Worm (Caenorhabditis elegans) whole organism, L1 larva: ENCODE results near the gene M02F4.2.

Source experiments
- C16A3.4 ChIP-seq: fragments of 150-350 bp; optimal IDR thresholded peaks from 2 replicates; lab custom pipeline; 2014; ENCODE audit warnings: missing biosample characterization, missing genetic modification characterization
- ama-1 ChIP-seq: fragments of 150-350 bp; optimal IDR thresholded peaks from 2 replicates; lab custom pipeline; 2014
- efl-3 ChIP-seq: fragments of 200-800 bp; sonication (Bioruptor generic); optimal IDR thresholded peaks from 2 replicates; lab custom pipeline; 2018; ENCODE audit warnings: mild to moderate bottlenecking, missing genetic modification characterization, missing compliant biosample characterization
- egl-27 ChIP-seq, 2 experiments: fragments of 150-350 bp in 1 of 2; sonication (generic microtip); optimal IDR thresholded peaks; 3 replicates each; lab custom pipeline; 2017 to 2018; ENCODE audit warnings: missing biosample characterization in 2 of 2, missing genetic modification characterization in 2 of 2, missing genetic modification reagents in 2 of 2
- fos-1 ChIP-seq: fragments of 150-350 bp; optimal IDR thresholded peaks from 2 replicates; lab custom pipeline; 2014; ENCODE audit warnings: missing biosample characterization, missing genetic modification characterization
- jun-1 ChIP-seq: fragments of 150-350 bp; optimal IDR thresholded peaks from 2 replicates; lab custom pipeline; 2014; ENCODE audit warnings: missing biosample characterization, missing genetic modification reagents, missing genetic modification characterization
- mep-1 ChIP-seq: fragments of 150-350 bp; optimal IDR thresholded peaks from 2 replicates; lab custom pipeline; 2014; ENCODE audit warnings: missing biosample characterization, missing genetic modification characterization
- nhr-28 ChIP-seq: fragments of 150-350 bp; optimal IDR thresholded peaks from 2 replicates; lab custom pipeline; 2014; ENCODE audit warnings: missing biosample characterization, missing genetic modification characterization
- ztf-4 ChIP-seq: fragments of 150-350 bp; optimal IDR thresholded peaks from 2 replicates; lab custom pipeline; 2014; ENCODE audit warnings: missing biosample characterization, missing genetic modification characterization

ce11 chrX:2996318-2996717 is 37.8 kb downstream of the M02F4.2 start:
- TF ChIP-seq egl-27 (tag; optimal IDR thresholded peaks at IDR 0.05; lab: Kevin White, UChicago) (no peak), ama-1 (lab: Kevin White, UChicago) (no peak), ztf-4 (no peak), efl-3 (GFP tag; lab: Kevin White, UChicago) (no peak), nhr-28 (no peak), mep-1 (tag; lab: Kevin White, UChicago) (no peak), fos-1 (tag; lab: Kevin White, UChicago) (no peak), jun-1 (tag; lab: Kevin White, UChicago) (no peak), C16A3.4 (no peak)
